Worm (Caenorhabditis elegans) whole organism, late embryonic: ENCODE measurements around the gene ZC262.13.

Experiments
- hlh-15 ChIP-seq: sonication (generic microtip); optimal IDR thresholded peaks from 2 replicates; lab custom pipeline; 2016; ENCODE audit warnings: missing genetic modification characterization, missing compliant biosample characterization
- pha-4 ChIP-seq: fragments of 150-350 bp; optimal IDR thresholded peaks from 2 replicates; lab custom pipeline; 2018; ENCODE audit warnings: missing biosample characterization, missing genetic modification reagents, missing genetic modification characterization
- sox-4 ChIP-seq: sonication (generic microtip); optimal IDR thresholded peaks from 2 replicates; lab custom pipeline; 2017; ENCODE audit warnings: mild to moderate bottlenecking, missing genetic modification characterization, inconsistent platforms, missing compliant biosample characterization
- tbx-7 ChIP-seq: sonication (generic microtip); optimal IDR thresholded peaks from 2 replicates; lab custom pipeline; 2016; ENCODE audit warnings: missing genotype, missing genetic modification characterization, missing compliant biosample characterization

DNA sequence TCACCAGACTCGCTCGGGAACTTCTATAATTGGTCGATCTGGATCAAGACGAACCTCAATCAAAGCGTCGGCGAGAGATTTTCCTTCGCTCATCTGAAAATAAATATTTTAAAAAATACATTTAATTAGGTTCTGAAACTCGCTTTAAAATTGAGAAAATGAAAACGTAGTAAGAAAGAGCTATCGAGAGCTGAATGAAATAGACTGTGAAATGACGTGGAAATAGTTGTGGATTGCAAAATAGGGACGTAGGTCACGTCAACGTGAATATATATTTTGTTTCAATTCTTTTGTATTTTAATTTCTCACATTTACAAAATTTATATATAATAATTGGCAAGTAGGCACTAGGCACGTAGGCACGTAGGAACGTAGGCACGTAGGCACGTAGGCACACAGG is 8.4 kb downstream of the ZC262.13 start, which contains the start of gene ZC262.4:
- TF ChIP-seq sox-4 (no peak), tbx-7 (no peak), hlh-15 (tag; lab: Kevin White, UChicago) (no peak), pha-4 (tag; lab: Kevin White, UChicago) (no peak)
